Fruit fly (Drosophila melanogaster) whole organism, embryonic: ENCODE measurements around the gene Polr3H.

Experiments used
- Antp ChIP-seq: fragments of 200-800 bp; sonication (Bioruptor generic); optimal IDR thresholded peaks from 3 replicates; lab custom pipeline; 2016; ENCODE audit warnings: missing biosample characterization, missing genetic modification characterization
- Atf3 ChIP-seq: fragments of 200-800 bp; sonication (Bioruptor generic); optimal IDR thresholded peaks from 3 replicates; lab custom pipeline; 2016; ENCODE audit warnings: missing biosample characterization, missing genetic modification characterization
- Blimp-1 ChIP-seq: fragments of 200-800 bp; sonication (Bioruptor generic); optimal IDR thresholded peaks from 3 replicates; lab custom pipeline; 2018; ENCODE audit warnings: missing biosample characterization, missing genetic modification characterization, mild to moderate bottlenecking, moderate library complexity, missing genetic modification reagents
- CG12236 ChIP-seq: fragments of 200-800 bp; sonication (Bioruptor generic); optimal IDR thresholded peaks from 2 replicates; lab custom pipeline; 2016; ENCODE audit warnings: missing biosample characterization, missing genetic modification characterization
- CG13123 ChIP-seq: fragments of 200-800 bp; sonication (Bioruptor generic); optimal IDR thresholded peaks from 2 replicates; lab custom pipeline; 2016; ENCODE audit warnings: missing biosample characterization, missing genetic modification characterization
- CG1603 ChIP-seq: fragments of 200-800 bp; sonication (Bioruptor generic); optimal IDR thresholded peaks from 2 replicates; lab custom pipeline; 2019; ENCODE audit warnings: missing biosample characterization, mild to moderate bottlenecking, missing genetic modification characterization, moderate library complexity
- CG17186 ChIP-seq: fragments of 200-800 bp; sonication (Bioruptor generic); optimal IDR thresholded peaks from 3 replicates; lab custom pipeline; 2017; ENCODE audit warnings: missing biosample characterization, missing genetic modification reagents, missing genetic modification characterization
- CG3281 ChIP-seq: fragments of 200-800 bp; sonication (Bioruptor generic); optimal IDR thresholded peaks from 3 replicates; lab custom pipeline; 2017; ENCODE audit warnings: missing biosample characterization, mild to moderate bottlenecking, missing genetic modification characterization
- CG42726 ChIP-seq: fragments of 200-800 bp; sonication (Bioruptor generic); IDR thresholded peaks from 2 replicates; pipeline ENCODE4 v1.3.6; 2022; ENCODE audit warnings: missing biosample characterization, missing genetic modification characterization; ENCODE audit not compliant: partially characterized antibody
- CG8359 ChIP-seq: fragments of 200-800 bp; sonication (Bioruptor generic); optimal IDR thresholded peaks from 2 replicates; lab custom pipeline; 2017; ENCODE audit warnings: missing biosample characterization, mild to moderate bottlenecking, missing genetic modification characterization, borderline replicate concordance
- CG8924 ChIP-seq: fragments of 200-800 bp; optimal IDR thresholded peaks from 3 replicates; lab custom pipeline; 2019; ENCODE audit warnings: missing biosample characterization, mild to moderate bottlenecking, missing genetic modification characterization, moderate library complexity
- CG9876 ChIP-seq: fragments of 200-800 bp; sonication (Bioruptor generic); optimal IDR thresholded peaks from 2 replicates; lab custom pipeline; 2016; ENCODE audit warnings: missing biosample characterization, missing genetic modification characterization
- CG9932 ChIP-seq: fragments of 200-800 bp; sonication (Bioruptor generic); IDR thresholded peaks from 2 replicates; pipeline ENCODE4 v1.3.6; 2022; ENCODE audit warnings: missing biosample characterization, missing genetic modification characterization
- CkIIα-i1 ChIP-seq: fragments of 200-800 bp; sonication (Bioruptor generic); IDR thresholded peaks from 2 replicates; pipeline ENCODE4 v1.3.6; 2022; ENCODE audit warnings: missing biosample characterization, missing genetic modification characterization
- D ChIP-seq, 2 experiments: fragments of 200-800 bp in 1 of 2; fragments of >200 bp in 1 of 2; sonication (Bioruptor generic) in 1 of 2; optimal IDR thresholded peaks; 2 replicates in 1 of 2; 3 replicates in 1 of 2; lab custom pipeline; 2017; ENCODE audit warnings: mild to moderate bottlenecking in 1 of 2, missing biosample characterization in 1 of 2, missing genetic modification characterization in 1 of 2, missing genetic modification reagents in 1 of 2
- Dll ChIP-seq: fragments of 200-800 bp; sonication (Bioruptor generic); IDR thresholded peaks from 4 replicates; pipeline ENCODE4 v1.3.6; 2022; ENCODE audit warnings: missing biosample characterization, missing genetic modification characterization; ENCODE audit not compliant: partially characterized antibody
- Ets65A ChIP-seq: fragments of 200-800 bp; sonication (Bioruptor generic); peaks from one replicate; lab custom pipeline; 2016; ENCODE audit warnings: missing biosample characterization, missing genetic modification characterization
- Hsf ChIP-seq: fragments of 200-800 bp; sonication (Bioruptor generic); optimal IDR thresholded peaks from 3 replicates; lab custom pipeline; 2016; ENCODE audit warnings: missing biosample characterization, missing genetic modification characterization
- NC2α ChIP-seq: fragments of 200-800 bp; sonication (Bioruptor generic); optimal IDR thresholded peaks from 2 replicates; lab custom pipeline; 2016; ENCODE audit warnings: missing biosample characterization, missing genetic modification characterization
- NK7.1 ChIP-seq: fragments of 200-800 bp; sonication (Bioruptor generic); optimal IDR thresholded peaks from 3 replicates; lab custom pipeline; 2016; ENCODE audit warnings: missing biosample characterization, missing genetic modification characterization
- Opbp ChIP-seq: fragments of 200-800 bp; sonication (Bioruptor generic); IDR thresholded peaks from 3 replicates; pipeline ENCODE4 v1.3.6; 2022; ENCODE audit warnings: missing biosample characterization, missing genetic modification characterization; ENCODE audit not compliant: partially characterized antibody
- Ravus ChIP-seq: fragments of 200-800 bp; sonication (Bioruptor generic); IDR thresholded peaks from 2 replicates; pipeline ENCODE4 v1.3.6; 2022; ENCODE audit warnings: missing biosample characterization, missing genetic modification characterization
- Sry-δ ChIP-seq: fragments of 200-800 bp; sonication (Bioruptor generic); optimal IDR thresholded peaks from 2 replicates; lab custom pipeline; 2016; ENCODE audit warnings: missing biosample characterization, missing genetic modification characterization
- Tbp ChIP-seq: fragments of >200 bp; optimal IDR thresholded peaks from 2 replicates; lab custom pipeline; 2018; ENCODE audit warnings: missing biosample characterization, missing genetic modification characterization
- Xrp1 ChIP-seq: fragments of 200-800 bp; sonication (Bioruptor generic); IDR thresholded peaks from 2 replicates; pipeline ENCODE4 v1.3.6; 2022; ENCODE audit warnings: missing biosample characterization, missing genetic modification characterization
- amos ChIP-seq: fragments of 200-800 bp; sonication (Bioruptor generic); IDR thresholded peaks from 2 replicates; pipeline ENCODE4 v1.3.6; 2022; ENCODE audit warnings: missing biosample characterization, missing genetic modification characterization; ENCODE audit not compliant: partially characterized antibody
- ap ChIP-seq: fragments of 200-800 bp; sonication (Bioruptor generic); IDR thresholded peaks from 2 replicates; pipeline ENCODE4 v1.3.6; 2022; ENCODE audit warnings: missing biosample characterization, missing genetic modification characterization
- ara ChIP-seq: fragments of 200-800 bp; sonication (Bioruptor generic); IDR thresholded peaks from 2 replicates; pipeline ENCODE4 v1.3.6; 2022; ENCODE audit warnings: missing biosample characterization, missing genetic modification characterization
- bab2 ChIP-seq: fragments of 200-800 bp; sonication (Bioruptor generic); optimal IDR thresholded peaks from 2 replicates; lab custom pipeline; 2016; ENCODE audit warnings: missing biosample characterization, missing genetic modification characterization
- chif ChIP-seq, 2 experiments: fragments of 200-800 bp; sonication (Bioruptor generic); optimal IDR thresholded peaks; 3 replicates each; lab custom pipeline; 2016; ENCODE audit warnings: missing biosample characterization in 2 of 2, missing genetic modification characterization in 2 of 2
- ci ChIP-seq: fragments of 200-800 bp; sonication (Bioruptor generic); IDR thresholded peaks from 3 replicates; pipeline ENCODE4 v1.3.6; 2022; ENCODE audit warnings: missing biosample characterization, missing genetic modification characterization
- crol ChIP-seq: fragments of 200-800 bp; sonication (Bioruptor generic); IDR thresholded peaks from 2 replicates; pipeline ENCODE4 v1.3.6; 2022; ENCODE audit warnings: missing biosample characterization, missing genetic modification characterization
- ems ChIP-seq: fragments of 200-800 bp; sonication (Bioruptor generic); optimal IDR thresholded peaks from 3 replicates; lab custom pipeline; 2016; ENCODE audit warnings: missing biosample characterization, missing genetic modification characterization
- gfzf ChIP-seq: fragments of 200-800 bp; sonication (Bioruptor generic); optimal IDR thresholded peaks from 2 replicates; lab custom pipeline; 2016; ENCODE audit warnings: missing biosample characterization, mild to moderate bottlenecking, missing genetic modification characterization, moderate library complexity
- ham ChIP-seq: fragments of 200-800 bp; sonication (Bioruptor generic); IDR thresholded peaks from 2 replicates; pipeline ENCODE4 v1.3.6; 2022; ENCODE audit warnings: missing biosample characterization, missing genetic modification characterization
- lbe ChIP-seq: fragments of 200-800 bp; sonication (Bioruptor generic); optimal IDR thresholded peaks from 2 replicates; lab custom pipeline; 2016; ENCODE audit warnings: missing biosample characterization, mild to moderate bottlenecking, missing genetic modification characterization
- prd ChIP-seq, 3 experiments: fragments of >200 bp in 2 of 3; fragments of 200-800 bp in 1 of 3; sonication (Bioruptor generic) in 1 of 3; optimal IDR thresholded peaks in 2 of 3; IDR thresholded peaks in 1 of 3; 2 replicates in 2 of 3; 3 replicates in 1 of 3; pipeline versions ENCODE4 v1.3.6 to Lab custom; 2017 to 2022; ENCODE audit warnings: missing biosample characterization in 1 of 3, missing genetic modification characterization in 1 of 3
- pum ChIP-seq: fragments of 200-800 bp; sonication (Bioruptor generic); optimal IDR thresholded peaks from 2 replicates; lab custom pipeline; 2016; ENCODE audit warnings: missing biosample characterization, missing genetic modification characterization
- row ChIP-seq: fragments of 200-800 bp; sonication (Bioruptor generic); IDR thresholded peaks from 3 replicates; pipeline ENCODE4 v1.3.6; 2022; ENCODE audit warnings: missing biosample characterization, missing genetic modification characterization
- schlank ChIP-seq: fragments of 200-800 bp; sonication (Bioruptor generic); optimal IDR thresholded peaks from 2 replicates; lab custom pipeline; 2018; ENCODE audit warnings: missing biosample characterization, mild to moderate bottlenecking, missing genetic modification characterization
- stwl ChIP-seq: fragments of 200-800 bp; sonication (Bioruptor generic); optimal IDR thresholded peaks from 3 replicates; lab custom pipeline; 2018; ENCODE audit warnings: missing biosample characterization, mild to moderate bottlenecking, missing genetic modification characterization, moderate library complexity
- tin ChIP-seq: fragments of 200-800 bp; sonication (Bioruptor generic); optimal IDR thresholded peaks from 3 replicates; lab custom pipeline; 2016; ENCODE audit warnings: missing biosample characterization, missing genetic modification characterization
- tna ChIP-seq: fragments of 200-800 bp; sonication (Bioruptor generic); IDR thresholded peaks from 2 replicates; pipeline ENCODE4 v1.3.6; 2022; ENCODE audit warnings: missing biosample characterization, missing genetic modification characterization; ENCODE audit not compliant: partially characterized antibody
- unpg ChIP-seq: fragments of 200-800 bp; sonication (Bioruptor generic); optimal IDR thresholded peaks from 3 replicates; lab custom pipeline; 2018; ENCODE audit warnings: missing biosample characterization, mild to moderate bottlenecking, missing genetic modification characterization, moderate library complexity
- usp ChIP-seq: fragments of >200 bp; optimal IDR thresholded peaks from 2 replicates; lab custom pipeline; 2017; ENCODE audit warnings: missing biosample characterization, missing genetic modification characterization
- vvl ChIP-seq: fragments of 200-800 bp; sonication (Bioruptor generic); IDR thresholded peaks from 2 replicates; pipeline ENCODE4 v1.3.6; 2022; ENCODE audit warnings: missing biosample characterization, missing genetic modification characterization
- zfh2 ChIP-seq: fragments of 200-800 bp; sonication (Bioruptor generic); optimal IDR thresholded peaks from 2 replicates; lab custom pipeline; 2016; ENCODE audit warnings: missing biosample characterization, missing genetic modification characterization

Polr3H gene

DNA sequence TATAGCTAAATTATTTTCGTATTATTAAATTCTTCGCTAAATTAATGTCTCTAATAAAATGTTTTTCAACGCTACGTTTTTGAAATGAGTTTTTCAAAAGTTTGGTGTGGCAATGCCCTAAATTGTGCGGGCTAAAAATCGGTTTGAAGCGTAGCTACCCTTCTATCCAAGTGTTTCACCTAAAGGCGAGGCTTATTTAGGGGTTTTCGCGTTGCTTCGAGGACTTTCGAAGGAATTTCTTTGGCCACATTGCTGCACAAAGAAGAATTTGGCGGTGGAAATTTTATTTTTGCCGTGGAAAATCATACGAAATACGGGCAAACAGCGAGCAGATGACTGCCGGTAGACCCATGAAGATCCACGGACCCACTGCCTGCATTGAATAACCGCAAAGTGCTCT, 33.2 kb downstream of the Polr3H start, which contains the start of gene TfIIEalpha (continued):
- TF ChIP-seq CG8359 (GFP tag; lab: Kevin White, UChicago): no peak
- peak; percentile 11 for TF ChIP-seq Hsf (GFP tag; lab: Kevin White, UChicago)
- peak; percentile 73 for TF ChIP-seq vvl (GFP tag; lab: Robert Waterston, UW)
- no peak for TF ChIP-seq tin
- peak; percentile 26; the same call in 1 of the 4 replicates for TF ChIP-seq Dll (GFP tag; lab: Robert Waterston, UW)
- TF ChIP-seq CG9932 (GFP tag; lab: Robert Waterston, UW): peak; percentile 58
- no peak for TF ChIP-seq ham (GFP tag; lab: Robert Waterston, UW)
- TF ChIP-seq crol (GFP tag; lab: Robert Waterston, UW): no peak
- TF ChIP-seq CG42726 (GFP tag; lab: Robert Waterston, UW): peak; percentile 72
- peak; percentile 77 for TF ChIP-seq CG1603 (tag; lab: Kevin White, UChicago)

DNA sequence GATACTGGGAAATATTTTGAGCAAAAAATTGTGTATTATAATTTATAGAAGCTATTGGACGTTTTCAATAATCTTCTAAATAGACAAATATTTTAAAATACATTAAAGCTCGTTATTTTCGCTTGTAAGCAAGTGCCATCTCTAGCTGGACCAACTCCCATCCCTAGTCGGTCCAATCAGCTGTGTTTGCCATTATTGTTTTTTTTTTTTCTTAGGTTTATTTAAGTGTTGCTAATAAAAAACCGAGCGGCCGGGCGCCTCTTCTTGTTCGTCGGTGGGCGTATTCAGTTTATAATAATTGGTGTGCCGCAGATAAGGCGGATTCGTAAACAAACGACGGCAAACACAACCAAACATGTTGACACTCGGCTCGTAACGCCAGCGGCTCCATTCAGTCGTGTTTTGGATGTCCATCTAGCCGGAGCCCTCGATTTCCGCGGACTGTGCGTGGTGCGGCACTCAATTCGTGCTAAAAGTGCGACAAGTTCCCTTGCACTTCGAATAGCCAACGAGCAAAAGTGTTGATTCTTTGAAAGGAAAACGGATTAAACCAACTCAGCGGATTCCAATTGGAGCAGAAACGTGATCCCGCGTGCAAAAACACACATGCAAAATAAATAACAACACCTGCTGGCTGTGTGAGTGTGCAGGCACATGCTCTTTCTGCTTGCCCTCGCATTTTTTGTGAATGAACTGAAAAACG, 35.4 kb downstream of the Polr3H start, which contains the start of gene Sugb:
Gene Sugb, plus strand, starts transcription at position 162 of the 703 bp plus-strand sequence.
- peak; percentile 85 for TF ChIP-seq ems
- peak; percentile 7 to 52 for TF ChIP-seq chif (GFP tag; optimal IDR thresholded peaks at IDR 0.05; lab: Kevin White, UChicago)
- peak; percentile 78 for TF ChIP-seq Xrp1 (GFP tag; lab: Robert Waterston, UW)
- TF ChIP-seq unpg (GFP tag; lab: Kevin White, UChicago): peak; percentile 63
- TF ChIP-seq CG12236 (GFP tag; lab: Kevin White, UChicago): no peak
- TF ChIP-seq NC2α (GFP tag; lab: Kevin White, UChicago): no peak
- TF ChIP-seq bab2 (GFP tag; lab: Kevin White, UChicago): peak; percentile 68
- TF ChIP-seq gfzf (GFP tag; lab: Kevin White, UChicago): no peak
- TF ChIP-seq Blimp-1 (GFP tag; lab: Kevin White, UChicago): peak; percentile 26
- peak; percentile 52 for TF ChIP-seq CG8924 (tag; lab: Kevin White, UChicago)
- TF ChIP-seq usp (GFP tag; lab: Kevin White, UChicago): no peak
- TF ChIP-seq tna: no peak
- TF ChIP-seq NK7.1 (GFP tag; lab: Kevin White, UChicago): peak; percentile 55
- no peak for TF ChIP-seq ara (GFP tag; lab: Robert Waterston, UW)
- no peak for TF ChIP-seq CG9876 (GFP tag; lab: Kevin White, UChicago)
- TF ChIP-seq CkIIα-i1 (GFP tag; lab: Robert Waterston, UW): no peak
- TF ChIP-seq CG17186: no peak
- peak; percentile 73; the same call in 2 of the 3 replicates for TF ChIP-seq ci
- TF ChIP-seq Atf3 (GFP tag; lab: Kevin White, UChicago): peak; percentile 5
- TF ChIP-seq zfh2 (GFP tag; lab: Kevin White, UChicago): peak; percentile 76
- peak; percentile 30; the same call in 1 of the 3 replicates for TF ChIP-seq Opbp (GFP tag; lab: Robert Waterston, UW)
- no peak for TF ChIP-seq D (optimal IDR thresholded peaks at IDR 0.05; lab: Kevin White, UChicago)
- TF ChIP-seq D (GFP tag; optimal IDR thresholded peaks at IDR 0.05; lab: Kevin White, UChicago): peak; percentile 2
- TF ChIP-seq Ets65A (GFP tag; lab: Kevin White, UChicago): peak; percentile 48
- peak; percentile 62 for TF ChIP-seq lbe (GFP tag; lab: Kevin White, UChicago)
- TF ChIP-seq CG3281: peak; percentile 19
- no peak for TF ChIP-seq ap (GFP tag; lab: Robert Waterston, UW)
- TF ChIP-seq Antp (GFP tag; lab: Kevin White, UChicago): peak; percentile 41
- TF ChIP-seq schlank (tag; lab: Kevin White, UChicago): peak; percentile 33
- TF ChIP-seq Tbp: no peak
- no peak for TF ChIP-seq prd (optimal IDR thresholded peaks at IDR 0.05; lab: Kevin White, UChicago)
- TF ChIP-seq prd (GFP tag; IDR thresholded peaks at IDR 0.05; lab: Robert Waterston, UW): peak; percentile 70
- no peak for TF ChIP-seq Ravus (GFP tag; lab: Robert Waterston, UW)
- TF ChIP-seq CG13123 (GFP tag; lab: Kevin White, UChicago): no peak
- peak; percentile 49 for TF ChIP-seq pum
- TF ChIP-seq Dll (GFP tag; lab: Robert Waterston, UW): peak; percentile 84
- no peak for TF ChIP-seq stwl
- TF ChIP-seq row (GFP tag; lab: Robert Waterston, UW): peak; percentile 83
- peak; percentile 65; the same call in 1 of the 2 replicates for TF ChIP-seq amos (GFP tag; lab: Robert Waterston, UW)
- TF ChIP-seq Sry-δ (GFP tag; lab: Kevin White, UChicago): peak; percentile 72
